Worm (Caenorhabditis elegans): ENCODE data around the gene T02H6.1.

Gene T02H6.1

DNA sequence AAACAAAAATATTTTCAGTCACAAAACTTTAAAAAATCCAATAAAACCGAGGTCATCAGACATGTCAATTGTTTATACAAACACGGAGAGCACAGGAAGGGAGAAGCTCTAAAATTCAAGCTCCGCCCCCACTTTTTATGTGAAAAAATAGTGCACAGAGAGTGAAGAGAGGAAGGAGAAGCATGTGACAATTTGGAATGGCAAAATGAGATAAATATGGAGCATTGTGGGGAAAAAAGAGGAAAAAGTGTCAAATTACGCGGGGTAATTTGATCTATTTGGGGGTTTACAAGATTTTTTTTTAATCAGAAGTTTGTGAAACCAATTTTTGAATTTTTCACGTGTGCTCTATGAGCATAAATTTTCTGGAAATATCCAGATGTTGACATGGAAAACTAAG lies 53.8 kb downstream of the T02H6.1 start:
- TF ChIP-seq him-1 (tag; optimal IDR thresholded peaks at IDR 0.05) (no peak), dao-5 (tag; optimal IDR thresholded peaks at IDR 0.05) (no peak), W03F9.2 (tag; optimal IDR thresholded peaks at IDR 0.05) (no peak)

DNA sequence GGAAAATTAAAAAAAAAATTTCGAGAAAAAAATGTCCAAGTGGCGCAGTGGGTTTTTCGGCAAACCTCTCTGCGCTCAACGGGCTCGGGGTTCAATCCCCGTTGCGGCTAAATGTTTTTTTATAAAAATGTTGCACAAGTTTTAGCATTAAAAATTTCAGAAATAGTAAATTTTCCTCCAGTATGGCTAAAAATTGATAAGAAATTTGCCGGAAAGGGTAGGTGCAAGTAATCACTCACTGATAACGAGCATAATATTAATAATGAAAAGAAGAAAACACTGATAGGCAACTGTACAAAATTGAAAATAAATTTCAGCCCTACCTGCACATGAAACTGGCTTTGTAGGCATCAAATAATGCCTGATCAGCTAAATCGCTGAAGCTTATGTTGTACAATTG lies 55.2 kb downstream of the T02H6.1 start:
- no peak for TF ChIP-seq W03F9.2 (tag; optimal IDR thresholded peaks at IDR 0.05)
- TF ChIP-seq dao-5 (tag; optimal IDR thresholded peaks at IDR 0.05): no peak
- TF ChIP-seq him-1 (tag; optimal IDR thresholded peaks at IDR 0.05): no peak

DNA sequence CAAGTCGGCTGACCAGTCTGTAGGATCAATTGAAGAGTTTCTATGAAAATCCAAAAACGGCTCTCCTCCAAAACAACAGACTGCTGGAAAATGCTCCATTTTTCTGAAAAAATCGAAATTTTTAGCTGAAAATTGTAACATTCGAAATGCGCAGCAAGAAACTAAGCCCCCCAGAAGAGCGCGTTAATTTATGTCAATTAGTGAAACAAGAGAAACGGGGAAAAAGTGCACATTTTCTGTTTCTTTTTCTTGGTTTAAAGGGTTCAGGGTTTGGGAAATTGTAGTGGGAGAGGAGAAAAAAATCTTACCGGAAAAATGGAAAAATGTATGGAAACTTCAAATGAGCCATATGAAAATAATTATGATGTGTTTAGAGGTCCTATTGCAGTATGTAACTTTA lies 56.0 kb downstream of the T02H6.1 start, which contains the start of gene C08G5.7:
C08G5.7 (minus strand) TSS at position 101 of the 400 bp plus-strand sequence.
- TF ChIP-seq him-1 (tag; optimal IDR thresholded peaks at IDR 0.05) (no peak), W03F9.2 (tag; optimal IDR thresholded peaks at IDR 0.05) (no peak), dao-5 (tag; optimal IDR thresholded peaks at IDR 0.05) (no peak)

DNA sequence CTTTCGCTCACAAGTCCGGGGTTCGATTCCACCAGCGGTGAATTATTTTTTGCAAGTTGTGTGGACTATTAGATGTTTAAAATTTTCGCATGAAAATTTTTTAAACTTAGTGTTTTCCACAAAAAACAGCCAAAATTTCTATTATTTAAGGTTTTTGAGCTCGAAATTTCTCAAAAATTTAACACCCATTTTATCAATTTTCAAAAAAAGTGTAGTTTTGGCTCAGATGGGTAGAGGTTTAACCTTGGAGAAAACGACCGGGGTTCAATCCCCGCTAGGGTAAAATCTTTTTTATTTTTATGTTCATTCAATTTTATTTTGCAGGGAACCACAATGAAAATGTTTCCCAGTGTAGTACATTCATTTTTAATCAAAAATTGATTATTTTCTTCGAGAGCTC lies 60.1 kb downstream of the T02H6.1 start:
- no peak for TF ChIP-seq dao-5 (tag; optimal IDR thresholded peaks at IDR 0.05)
- no peak for TF ChIP-seq him-1 (tag; optimal IDR thresholded peaks at IDR 0.05)
- TF ChIP-seq W03F9.2 (tag; optimal IDR thresholded peaks at IDR 0.05): no peak

DNA sequence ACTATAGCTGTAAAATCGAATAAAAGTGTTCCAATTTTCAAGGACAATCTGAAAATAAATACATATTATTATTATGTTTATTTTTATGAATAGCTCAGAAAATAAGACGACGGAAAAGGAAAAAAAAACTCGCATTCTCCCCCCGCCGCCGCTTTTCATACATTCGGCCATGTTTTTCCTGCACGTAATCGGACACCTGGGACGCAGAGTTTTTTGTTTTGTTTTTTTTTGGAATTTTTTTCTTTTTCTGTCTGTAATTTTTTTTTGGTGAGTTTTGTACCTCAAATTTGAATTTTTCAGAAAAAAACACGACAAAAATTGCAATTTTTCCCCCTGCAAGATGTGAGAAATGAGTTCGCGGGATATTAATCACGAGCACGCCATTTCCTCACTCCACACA lies 61.1 kb downstream of the T02H6.1 start, which contains the start of gene C08G5.6:
C08G5.6 (plus strand) TSS at position 301 of the 400 bp plus-strand sequence.
- TF ChIP-seq W03F9.2 (tag; optimal IDR thresholded peaks at IDR 0.05) (no peak), him-1 (tag; optimal IDR thresholded peaks at IDR 0.05) (no peak)
